Fruit fly (Drosophila melanogaster) whole organism, embryonic: Measurements from ENCODE around the gene CG44000.
A peak's percentile ranks its signal among the peaks of the same experiment; 100 is the strongest.

Source experiments
- B-H2 ChIP-seq: fragments of 200-800 bp; sonication (Bioruptor generic); optimal IDR thresholded peaks from 2 replicates; lab custom pipeline; 2018; ENCODE audit warnings: missing biosample characterization, mild to moderate bottlenecking, missing genetic modification characterization
- C15 ChIP-seq: fragments of 200-800 bp; sonication (Bioruptor generic); IDR thresholded peaks from 3 replicates; pipeline ENCODE4 v1.3.6; 2022; ENCODE audit warnings: missing biosample characterization, missing genetic modification characterization
- CG10267 ChIP-seq: fragments of 200-800 bp; sonication (Bioruptor generic); optimal IDR thresholded peaks from 2 replicates; lab custom pipeline; 2018; ENCODE audit warnings: missing biosample characterization, mild to moderate bottlenecking, missing genetic modification characterization, moderate library complexity
- CG10431 ChIP-seq: fragments of 200-800 bp; sonication (Bioruptor generic); optimal IDR thresholded peaks from 3 replicates; lab custom pipeline; 2018; ENCODE audit warnings: missing biosample characterization, mild to moderate bottlenecking, missing genetic modification characterization
- CG11560 ChIP-seq: fragments of 200-800 bp; sonication (Bioruptor generic); IDR thresholded peaks from 3 replicates; pipeline ENCODE4 v1.3.6; 2022; ENCODE audit warnings: missing biosample characterization, missing genetic modification characterization
- CG15514 ChIP-seq: fragments of 200-800 bp; sonication (Bioruptor generic); optimal IDR thresholded peaks from 3 replicates; lab custom pipeline; 2017; ENCODE audit warnings: missing biosample characterization, missing genetic modification characterization, mild to moderate bottlenecking, moderate library complexity, missing genetic modification reagents
- CG15601 ChIP-seq: fragments of 200-800 bp; sonication (Bioruptor generic); optimal IDR thresholded peaks from 3 replicates; lab custom pipeline; 2019; ENCODE audit warnings: missing biosample characterization, mild to moderate bottlenecking, missing genetic modification characterization, moderate library complexity
- CG1647 ChIP-seq: fragments of 200-800 bp; sonication (Bioruptor generic); optimal IDR thresholded peaks from 3 replicates; lab custom pipeline; 2016; ENCODE audit warnings: missing biosample characterization, missing genetic modification characterization
- CG30020 ChIP-seq: fragments of 200-800 bp; optimal IDR thresholded peaks from 2 replicates; lab custom pipeline; 2019; ENCODE audit warnings: missing biosample characterization, mild to moderate bottlenecking, missing genetic modification characterization, moderate library complexity
- CG33213 ChIP-seq: fragments of 200-800 bp; sonication (Bioruptor generic); optimal IDR thresholded peaks from 3 replicates; lab custom pipeline; 2016; ENCODE audit warnings: missing biosample characterization, missing genetic modification characterization
- CG34422 ChIP-seq: fragments of 200-800 bp; sonication (Bioruptor generic); IDR thresholded peaks from 3 replicates; pipeline ENCODE4 v1.3.6; 2022; ENCODE audit warnings: missing biosample characterization, missing genetic modification characterization
- CG3847 ChIP-seq: fragments of 200-800 bp; sonication (Bioruptor generic); IDR thresholded peaks from 2 replicates; pipeline ENCODE4 v1.3.6; 2022; ENCODE audit warnings: missing biosample characterization, missing genetic modification characterization
- CG3995 ChIP-seq: fragments of 200-800 bp; sonication (Bioruptor generic); optimal IDR thresholded peaks from 3 replicates; lab custom pipeline; 2016; ENCODE audit warnings: missing biosample characterization, missing genetic modification characterization
- CG42726 ChIP-seq: fragments of 200-800 bp; sonication (Bioruptor generic); IDR thresholded peaks from 2 replicates; pipeline ENCODE4 v1.3.6; 2022; ENCODE audit warnings: missing biosample characterization, missing genetic modification characterization; ENCODE audit not compliant: partially characterized antibody
- CG4282 ChIP-seq: fragments of 200-800 bp; sonication (Bioruptor generic); optimal IDR thresholded peaks from 2 replicates; lab custom pipeline; 2016; ENCODE audit warnings: missing biosample characterization, missing genetic modification characterization
- CG4617 ChIP-seq: fragments of 200-800 bp; sonication (Bioruptor generic); optimal IDR thresholded peaks from 3 replicates; lab custom pipeline; 2016; ENCODE audit warnings: missing biosample characterization, missing genetic modification characterization, borderline replicate concordance
- CG4730 ChIP-seq: fragments of 200-800 bp; sonication (Bioruptor generic); IDR thresholded peaks from 2 replicates; pipeline ENCODE4 v1.3.6; 2022; ENCODE audit warnings: missing biosample characterization, missing genetic modification characterization
- CG8290 ChIP-seq, 3 experiments: fragments of 200-800 bp; sonication (Bioruptor generic); optimal IDR thresholded peaks; 2 replicates each; lab custom pipeline; 2016 to 2019; ENCODE audit warnings: missing biosample characterization in 3 of 3, missing genetic modification characterization in 3 of 3, mild to moderate bottlenecking in 2 of 3, moderate library complexity in 1 of 3
- CG8478 ChIP-seq: fragments of >200 bp; optimal IDR thresholded peaks from 2 replicates; lab custom pipeline; 2018
- CG9727 ChIP-seq: fragments of 200-800 bp; sonication (Bioruptor generic); optimal IDR thresholded peaks from 3 replicates; lab custom pipeline; 2017; ENCODE audit warnings: missing biosample characterization, mild to moderate bottlenecking, missing genetic modification characterization
- CHES-1-like ChIP-seq: fragments of 200-800 bp; sonication (Bioruptor generic); optimal IDR thresholded peaks from 2 replicates; lab custom pipeline; 2016; ENCODE audit warnings: missing biosample characterization, missing genetic modification characterization
- CTCF ChIP-seq: fragments of 200-800 bp; sonication (Bioruptor generic); optimal IDR thresholded peaks from 2 replicates; lab custom pipeline; 2017; ENCODE audit warnings: missing biosample characterization, mild to moderate bottlenecking, missing genetic modification characterization, moderate library complexity
- CoRest ChIP-seq: fragments of 200-800 bp; sonication (Bioruptor generic); optimal IDR thresholded peaks from 3 replicates; lab custom pipeline; 2018; ENCODE audit warnings: missing biosample characterization, mild to moderate bottlenecking, missing genetic modification characterization, moderate library complexity
- Deaf1 ChIP-seq: fragments of 200-800 bp; optimal IDR thresholded peaks from 3 replicates; lab custom pipeline; 2019; ENCODE audit warnings: missing biosample characterization, mild to moderate bottlenecking, missing genetic modification characterization, moderate library complexity
- Dref ChIP-seq: fragments of 200-800 bp; sonication (Bioruptor generic); IDR thresholded peaks from 2 replicates; pipeline ENCODE4 v1.3.6; 2022; ENCODE audit warnings: missing biosample characterization, missing genetic modification characterization
- Ets65A ChIP-seq: fragments of 200-800 bp; sonication (Bioruptor generic); peaks from one replicate; lab custom pipeline; 2016; ENCODE audit warnings: missing biosample characterization, missing genetic modification characterization
- Fer1 ChIP-seq: fragments of 200-800 bp; sonication (Bioruptor generic); optimal IDR thresholded peaks from 2 replicates; lab custom pipeline; 2017; ENCODE audit warnings: missing biosample characterization, mild to moderate bottlenecking, missing genetic modification characterization
- HmgD ChIP-seq: fragments of 200-800 bp; sonication (Bioruptor generic); optimal IDR thresholded peaks from 3 replicates; lab custom pipeline; 2016; ENCODE audit warnings: missing biosample characterization, missing genetic modification characterization
- Hr51 ChIP-seq, 2 experiments: fragments of 200-800 bp; sonication (Bioruptor generic); optimal IDR thresholded peaks; 2 replicates in 1 of 2; 3 replicates in 1 of 2; lab custom pipeline; 2016 to 2018; ENCODE audit warnings: missing biosample characterization in 2 of 2, missing genetic modification characterization in 2 of 2, mild to moderate bottlenecking in 1 of 2, moderate library complexity in 1 of 2
- Lhr ChIP-seq: fragments of 200-800 bp; sonication (Bioruptor generic); optimal IDR thresholded peaks from 3 replicates; lab custom pipeline; 2017; ENCODE audit warnings: mild to moderate bottlenecking, missing biosample characterization, missing genetic modification reagents, missing genetic modification characterization
- Nf-YC ChIP-seq: fragments of 200-800 bp; optimal IDR thresholded peaks from 3 replicates; lab custom pipeline; 2019; ENCODE audit warnings: missing biosample characterization, mild to moderate bottlenecking, missing genetic modification characterization, moderate library complexity
- Side ChIP-seq: fragments of 200-800 bp; sonication (Bioruptor generic); optimal IDR thresholded peaks from 2 replicates; lab custom pipeline; 2016; ENCODE audit warnings: missing biosample characterization, missing genetic modification characterization
- Sin3A ChIP-seq: fragments of >200 bp; optimal IDR thresholded peaks from 2 replicates; lab custom pipeline; 2018
- Sry-δ ChIP-seq: fragments of 200-800 bp; sonication (Bioruptor generic); optimal IDR thresholded peaks from 2 replicates; lab custom pipeline; 2016; ENCODE audit warnings: missing biosample characterization, missing genetic modification characterization
- YL-1 ChIP-seq: fragments of 200-800 bp; sonication (Bioruptor generic); optimal IDR thresholded peaks from 3 replicates; lab custom pipeline; 2017; ENCODE audit warnings: missing biosample characterization, mild to moderate bottlenecking, missing genetic modification characterization
- chinmo ChIP-seq: fragments of 200-800 bp; sonication (Bioruptor generic); IDR thresholded peaks from 4 replicates; pipeline ENCODE4 v1.3.6; 2022; ENCODE audit warnings: missing biosample characterization, missing genetic modification characterization; ENCODE audit not compliant: partially characterized antibody
- crc ChIP-seq: fragments of 200-800 bp; sonication (Bioruptor generic); optimal IDR thresholded peaks from 2 replicates; lab custom pipeline; 2016; ENCODE audit warnings: missing biosample characterization, missing genetic modification characterization
- ftz-f1 ChIP-seq: fragments of 200-800 bp; sonication (Bioruptor generic); optimal IDR thresholded peaks from 2 replicates; lab custom pipeline; 2016; ENCODE audit warnings: missing biosample characterization, missing genetic modification characterization
- gfzf ChIP-seq: fragments of 200-800 bp; sonication (Bioruptor generic); optimal IDR thresholded peaks from 2 replicates; lab custom pipeline; 2016; ENCODE audit warnings: missing biosample characterization, mild to moderate bottlenecking, missing genetic modification characterization, moderate library complexity
- grau ChIP-seq: fragments of 200-800 bp; optimal IDR thresholded peaks from 3 replicates; lab custom pipeline; 2019; ENCODE audit warnings: missing biosample characterization, mild to moderate bottlenecking, missing genetic modification characterization, moderate library complexity
- ind ChIP-seq: fragments of 200-800 bp; sonication (Bioruptor generic); optimal IDR thresholded peaks from 3 replicates; lab custom pipeline; 2016; ENCODE audit warnings: missing biosample characterization, missing genetic modification characterization
- kah ChIP-seq: fragments of 200-800 bp; sonication (Bioruptor generic); optimal IDR thresholded peaks from 2 replicates; lab custom pipeline; 2018; ENCODE audit warnings: missing biosample characterization, mild to moderate bottlenecking, missing genetic modification characterization
- maf-S ChIP-seq: fragments of 200-800 bp; sonication (Bioruptor generic); optimal IDR thresholded peaks from 2 replicates; lab custom pipeline; 2016; ENCODE audit warnings: missing biosample characterization, missing genetic modification characterization
- phol ChIP-seq: fragments of 200-800 bp; sonication (Bioruptor generic); optimal IDR thresholded peaks from 3 replicates; lab custom pipeline; 2018; ENCODE audit warnings: missing biosample characterization, mild to moderate bottlenecking, missing genetic modification characterization, moderate library complexity
- psq ChIP-seq: fragments of 200-800 bp; sonication (Bioruptor generic); optimal IDR thresholded peaks from 2 replicates; lab custom pipeline; 2017; ENCODE audit warnings: missing biosample characterization, missing genetic modification characterization
- repo ChIP-seq: fragments of 200-800 bp; sonication (Bioruptor generic); optimal IDR thresholded peaks from 2 replicates; lab custom pipeline; 2016; ENCODE audit warnings: missing biosample characterization, missing genetic modification characterization
- sd ChIP-seq: fragments of 200-800 bp; sonication (Bioruptor generic); optimal IDR thresholded peaks from 3 replicates; lab custom pipeline; 2018; ENCODE audit warnings: missing biosample characterization, mild to moderate bottlenecking, missing genetic modification characterization, moderate library complexity
- shn ChIP-seq: fragments of 200-800 bp; sonication (Bioruptor generic); optimal IDR thresholded peaks from 3 replicates; lab custom pipeline; 2016; ENCODE audit warnings: missing biosample characterization, missing genetic modification characterization
- vnd ChIP-seq: fragments of 200-800 bp; sonication (Bioruptor generic); IDR thresholded peaks from 3 replicates; pipeline ENCODE4 v1.3.6; 2022; ENCODE audit warnings: missing biosample characterization, missing genetic modification characterization; ENCODE audit not compliant: partially characterized antibody
- zen2 ChIP-seq: fragments of 200-800 bp; sonication (Bioruptor generic); IDR thresholded peaks from 3 replicates; pipeline ENCODE4 v1.3.6; 2022; ENCODE audit warnings: missing biosample characterization, missing genetic modification characterization; ENCODE audit not compliant: partially characterized antibody

CG44000 gene

DNA sequence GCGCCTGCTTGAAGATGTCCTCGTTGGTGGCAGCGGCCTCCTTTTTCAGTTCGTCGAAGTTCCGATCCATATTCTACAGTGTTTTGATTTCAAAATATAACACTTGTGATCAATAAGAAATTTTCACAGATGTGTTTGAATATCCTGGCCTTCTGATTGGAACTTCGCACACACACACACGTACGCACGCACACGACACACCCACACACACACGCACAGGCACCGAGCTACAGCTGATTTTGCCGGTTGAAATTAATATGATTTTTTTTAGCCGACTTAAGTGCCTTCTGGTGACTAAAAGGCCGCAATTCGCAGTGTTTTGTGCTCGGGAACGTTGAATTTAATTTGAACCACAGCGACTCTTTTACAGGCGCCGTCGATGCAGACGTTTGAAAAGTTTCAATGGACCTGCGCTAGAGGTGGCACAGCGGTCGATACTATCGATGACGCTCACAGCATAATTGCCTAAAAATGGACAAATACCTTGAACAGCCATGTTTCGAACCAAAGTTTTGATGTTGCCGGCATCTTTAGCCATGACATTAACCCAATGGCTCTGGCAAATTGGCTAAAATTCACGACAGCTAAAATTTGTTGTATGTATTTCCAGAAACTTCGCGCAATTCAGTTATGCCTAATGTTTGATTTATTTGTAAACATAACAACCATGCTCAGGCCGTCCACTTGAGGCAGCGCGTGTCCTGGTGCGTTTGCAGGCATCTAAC, 33.6 kb upstream of the CG44000 start, which contains the start of gene Rtnl1 (continued):
- TF ChIP-seq CG30020 (tag; lab: Kevin White, UChicago) (peak; percentile 22), CG15601 (tag; lab: Kevin White, UChicago) (peak; percentile 42), Ets65A (peak; percentile 42), psq (GFP tag; lab: Kevin White, UChicago) (no peak), CG10267 (tag; lab: Kevin White, UChicago) (peak; percentile 65), gfzf (GFP tag; lab: Kevin White, UChicago) (peak; percentile 99), CG9727 (peak; percentile 25), sd (tag; lab: Kevin White, UChicago) (peak; percentile 88), Sry-δ (peak; percentile 100), CG11560 (tag; lab: Robert Waterston, UW) (0 out of 3 replicates have a peak, but pooled peaks have one; percentile 9), ftz-f1 (GFP tag; lab: Kevin White, UChicago) (peak; percentile 96), repo (GFP tag; lab: Kevin White, UChicago) (peak; percentile 26), CG3995 (GFP tag; lab: Kevin White, UChicago) (peak; percentile 33), CG42726 (GFP tag; lab: Robert Waterston, UW) (peak; percentile 95), CG3847 (GFP tag; lab: Robert Waterston, UW) (peak; percentile 55; the same call in 1 of the 2 replicates), Lhr (peak; percentile 94), chinmo (GFP tag; lab: Robert Waterston, UW) (peak; percentile 99), zen2 (GFP tag; lab: Robert Waterston, UW) (peak; percentile 79), CG15514 (GFP tag; lab: Kevin White, UChicago) (peak; percentile 84), CTCF (GFP tag; lab: Kevin White, UChicago) (peak; percentile 78), HmgD (peak; percentile 88), CG4282 (GFP tag; lab: Kevin White, UChicago) (no peak), Fer1 (GFP tag; lab: Kevin White, UChicago) (peak; percentile 28), phol (tag; lab: Kevin White, UChicago) (peak; percentile 81), ind (GFP tag; lab: Kevin White, UChicago) (peak; percentile 11), grau (peak; percentile 37), CG8478 (lab: Kevin White, UChicago) (peak; percentile 66), kah (GFP tag; lab: Kevin White, UChicago) (no peak), CoRest (tag; lab: Kevin White, UChicago) (peak; percentile 48), CG8290 (GFP tag; optimal IDR thresholded peaks at IDR 0.05; lab: Kevin White, UChicago) (peak; percentile 51), CG8290 (tag; optimal IDR thresholded peaks at IDR 0.05; lab: Kevin White, UChicago) (peak in 1 of 2 experiments; percentile 88), Sin3A (lab: Kevin White, UChicago) (peak; percentile 95), shn (GFP tag; lab: Kevin White, UChicago) (peak; percentile 29), CG4617 (GFP tag; lab: Kevin White, UChicago) (peak; percentile 81), CG1647 (GFP tag; lab: Kevin White, UChicago) (peak; percentile 43), Side (GFP tag; lab: Kevin White, UChicago) (peak; percentile 3), CG33213 (GFP tag; lab: Kevin White, UChicago) (peak; percentile 87), Hr51 (GFP tag; optimal IDR thresholded peaks at IDR 0.05; lab: Kevin White, UChicago) (peak; percentile 3 to 15), CHES-1-like (GFP tag; lab: Kevin White, UChicago) (peak; percentile 78), Nf-YC (tag; lab: Kevin White, UChicago) (peak; percentile 65), CG4730 (GFP tag; lab: Robert Waterston, UW) (no peak), vnd (GFP tag; lab: Robert Waterston, UW) (peak; percentile 80), Dref (GFP tag; lab: Robert Waterston, UW) (peak; percentile 69), CG10431 (GFP tag; lab: Kevin White, UChicago) (no peak), crc (GFP tag; lab: Kevin White, UChicago) (no peak), Deaf1 (peak; percentile 29), CG34422 (GFP tag; lab: Robert Waterston, UW) (peak; percentile 49; the same call in 2 of the 3 replicates), C15 (GFP tag; lab: Robert Waterston, UW) (no peak), B-H2 (peak; percentile 26), maf-S (GFP tag; lab: Kevin White, UChicago) (peak; percentile 2), YL-1 (GFP tag; lab: Kevin White, UChicago) (peak; percentile 72)
